Fruit fly (Drosophila melanogaster) whole organism, wandering third instar larva: ENCODE data around the gene Tdh.
A peak's percentile ranks its signal among the peaks of the same experiment; 100 is the strongest.

Source experiments
- Dfd ChIP-seq: fragments of >200 bp; optimal IDR thresholded peaks from 2 replicates; lab custom pipeline; 2017; ENCODE audit warnings: missing biosample characterization, missing genetic modification characterization
- lola ChIP-seq: fragments of >200 bp; optimal IDR thresholded peaks from 2 replicates; lab custom pipeline; 2017; ENCODE audit warnings: missing biosample characterization, missing genetic modification characterization
- psq ChIP-seq: fragments of 200-800 bp; sonication (Bioruptor generic); optimal IDR thresholded peaks from 3 replicates; lab custom pipeline; 2017; ENCODE audit warnings: missing biosample characterization, mild to moderate bottlenecking, missing genetic modification characterization, moderate library complexity

DNA sequence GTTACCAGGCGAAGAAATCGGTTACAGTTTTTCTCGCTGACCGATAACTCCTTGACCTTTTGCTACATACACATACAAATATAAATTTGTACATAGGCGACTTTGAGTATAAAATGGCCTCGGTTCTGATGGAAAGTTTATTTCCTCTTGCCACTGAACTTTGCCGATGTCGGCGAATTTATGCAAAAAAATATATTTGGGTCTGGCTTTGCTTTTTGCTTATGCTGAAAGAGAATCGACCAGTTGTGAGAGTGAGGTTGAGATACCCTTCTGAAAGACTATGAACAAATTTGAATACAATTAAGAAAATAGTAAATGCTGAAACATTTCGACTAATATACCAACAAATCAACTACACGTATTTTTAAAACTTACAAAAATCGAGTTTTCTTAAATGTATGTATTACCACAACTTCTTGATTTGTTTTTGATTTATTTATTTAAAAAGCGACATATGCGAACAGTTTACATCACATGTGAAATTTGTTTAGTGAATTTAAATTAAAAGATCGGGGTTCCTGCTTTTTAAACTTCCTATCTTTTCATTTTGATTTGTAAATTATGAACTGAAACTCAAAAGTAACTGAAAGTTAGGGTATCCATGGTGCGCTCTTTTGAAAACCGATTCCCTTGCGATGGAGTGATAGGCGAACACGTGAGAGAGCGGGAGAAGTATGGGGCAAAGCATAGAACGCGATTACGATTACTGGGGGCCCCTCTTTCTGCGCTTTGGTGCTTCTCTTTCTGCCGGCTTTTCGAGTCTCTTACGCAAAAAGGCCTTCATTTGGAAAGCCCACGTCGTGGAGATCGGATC lies 42.6 kb downstream of the Tdh start:
- TF ChIP-seq lola (GFP tag; lab: Kevin White, UChicago) (no peak), Dfd (GFP tag; lab: Kevin White, UChicago) (no peak), psq (GFP tag; lab: Kevin White, UChicago) (peak; percentile 89)
